Worm (Caenorhabditis elegans) whole organism, L1 larva: Measurements from ENCODE around the gene T16G12.3.

Source experiments
- C04F5.9 ChIP-seq: sonication (generic microtip); optimal IDR thresholded peaks from 2 replicates; lab custom pipeline; 2016; ENCODE audit warnings: missing genetic modification characterization, missing compliant biosample characterization
- F16B12.6 ChIP-seq: fragments of 150-350 bp; optimal IDR thresholded peaks from 2 replicates; lab custom pipeline; 2014; ENCODE audit warnings: missing biosample characterization, missing genetic modification characterization
- Y116A8C.19 ChIP-seq: sonication (generic microtip); optimal IDR thresholded peaks from 2 replicates; lab custom pipeline; 2016; ENCODE audit warnings: missing compliant biosample characterization, missing genetic modification characterization, borderline replicate concordance
- aha-1 ChIP-seq: fragments of 150-350 bp; optimal IDR thresholded peaks from 2 replicates; lab custom pipeline; 2014; ENCODE audit warnings: missing biosample characterization, missing genetic modification characterization
- alr-1 ChIP-seq: fragments of 200-800 bp; sonication (Bioruptor generic); optimal IDR thresholded peaks from 2 replicates; lab custom pipeline; 2018; ENCODE audit warnings: borderline replicate concordance, mild to moderate bottlenecking, missing genetic modification characterization, missing compliant biosample characterization
- blmp-1 ChIP-seq: fragments of 150-350 bp; optimal IDR thresholded peaks from 2 replicates; lab custom pipeline; 2014; ENCODE audit warnings: missing biosample characterization, missing genetic modification characterization
- ceh-63 ChIP-seq: fragments of 200-800 bp; sonication (Bioruptor generic); optimal IDR thresholded peaks from 2 replicates; lab custom pipeline; 2018; ENCODE audit warnings: mild to moderate bottlenecking, missing genetic modification characterization, missing compliant biosample characterization
- ceh-8 ChIP-seq: fragments of 200-800 bp; sonication (Bioruptor generic); optimal IDR thresholded peaks from 2 replicates; lab custom pipeline; 2018; ENCODE audit warnings: mild to moderate bottlenecking, missing genetic modification characterization, moderate library complexity, missing compliant biosample characterization
- ceh-88 ChIP-seq: fragments of 200-800 bp; sonication (Bioruptor generic); IDR thresholded peaks from 2 replicates; pipeline ENCODE4 v1.3.6; 2022; ENCODE audit warnings: missing genetic modification characterization, missing compliant biosample characterization
- ceh-90 ChIP-seq: sonication (generic microtip); optimal IDR thresholded peaks from 2 replicates; lab custom pipeline; 2016; ENCODE audit warnings: missing genetic modification characterization, missing compliant biosample characterization
- dsc-1 ChIP-seq: sonication (generic microtip); optimal IDR thresholded peaks from 2 replicates; lab custom pipeline; 2016; ENCODE audit warnings: mild to moderate bottlenecking, missing genetic modification characterization, missing compliant biosample characterization
- efl-1 ChIP-seq, 4 experiments: fragments of 150-350 bp; optimal IDR thresholded peaks in 3 of 4; peaks in 1 of 4; 1 replicate in 1 of 4; 2 replicates in 3 of 4; lab custom pipeline; 2014; ENCODE audit warnings: missing biosample characterization in 2 of 4, missing genetic modification characterization in 2 of 4, missing genetic modification reagents in 2 of 4
- elt-3 ChIP-seq, 6 experiments: fragments of 150-350 bp in 1 of 6; sonication (generic microtip); optimal IDR thresholded peaks; 2 replicates each; lab custom pipeline; 2017 to 2018; ENCODE audit warnings: missing biosample characterization in 6 of 6, missing genetic modification characterization in 6 of 6, inconsistent platforms in 1 of 6
- ets-5 ChIP-seq: fragments of 200-800 bp; sonication (Bioruptor generic); IDR thresholded peaks from 2 replicates; pipeline ENCODE4 v1.3.6; 2022; ENCODE audit warnings: missing genetic modification characterization, missing compliant biosample characterization
- fkh-10 ChIP-seq: sonication (generic microtip); optimal IDR thresholded peaks from 2 replicates; lab custom pipeline; 2017; ENCODE audit warnings: missing biosample characterization, missing genetic modification reagents, missing genetic modification characterization
- fkh-8 ChIP-seq: sonication (generic microtip); optimal IDR thresholded peaks from 2 replicates; lab custom pipeline; 2016; ENCODE audit warnings: mild to moderate bottlenecking, missing genetic modification characterization, missing compliant biosample characterization
- jun-1 ChIP-seq: fragments of 150-350 bp; optimal IDR thresholded peaks from 2 replicates; lab custom pipeline; 2014; ENCODE audit warnings: missing biosample characterization, missing genetic modification reagents, missing genetic modification characterization
- lin-13 ChIP-seq: fragments of 150-350 bp; optimal IDR thresholded peaks from 2 replicates; lab custom pipeline; 2014; ENCODE audit warnings: missing biosample characterization, missing genetic modification reagents, missing genetic modification characterization
- lin-14 ChIP-seq: fragments of 200-800 bp; sonication (Bioruptor generic); optimal IDR thresholded peaks from 2 replicates; lab custom pipeline; 2018; ENCODE audit warnings: mild to moderate bottlenecking, missing genetic modification characterization, moderate library complexity, missing compliant biosample characterization
- lir-3 ChIP-seq: sonication (generic microtip); optimal IDR thresholded peaks from 2 replicates; lab custom pipeline; 2016; ENCODE audit warnings: mild to moderate bottlenecking, missing genetic modification characterization, moderate library complexity, missing compliant biosample characterization; ENCODE audit not compliant: poor library complexity
- mep-1 ChIP-seq: fragments of 150-350 bp; optimal IDR thresholded peaks from 2 replicates; lab custom pipeline; 2014; ENCODE audit warnings: missing biosample characterization, missing genetic modification characterization
- nhr-11 ChIP-seq: fragments of 150-350 bp; optimal IDR thresholded peaks from 2 replicates; lab custom pipeline; 2014; ENCODE audit warnings: missing biosample characterization, missing genetic modification characterization
- nhr-12 ChIP-seq: sonication (generic microtip); optimal IDR thresholded peaks from 2 replicates; lab custom pipeline; 2017; ENCODE audit warnings: missing biosample characterization, missing genetic modification characterization
- nhr-20 ChIP-seq: sonication (generic microtip); optimal IDR thresholded peaks from 2 replicates; lab custom pipeline; 2016; ENCODE audit warnings: mild to moderate bottlenecking, missing genetic modification characterization, missing compliant biosample characterization
- nhr-237 ChIP-seq: fragments of 150-350 bp; optimal IDR thresholded peaks from 2 replicates; lab custom pipeline; 2014; ENCODE audit warnings: missing biosample characterization, missing genetic modification characterization
- nhr-47 ChIP-seq: sonication (generic microtip); optimal IDR thresholded peaks from 2 replicates; lab custom pipeline; 2016; ENCODE audit warnings: mild to moderate bottlenecking, missing genetic modification characterization, moderate library complexity, missing compliant biosample characterization
- nhr-71 ChIP-seq: sonication (generic microtip); optimal IDR thresholded peaks from 2 replicates; lab custom pipeline; 2016; ENCODE audit warnings: mild to moderate bottlenecking, missing genetic modification characterization, moderate library complexity, missing compliant biosample characterization
- nhr-76 ChIP-seq: sonication (generic microtip); optimal IDR thresholded peaks from 2 replicates; lab custom pipeline; 2017; ENCODE audit warnings: missing biosample characterization, missing genetic modification characterization
- nhr-77 ChIP-seq: fragments of 150-350 bp; optimal IDR thresholded peaks from 2 replicates; lab custom pipeline; 2014; ENCODE audit warnings: missing biosample characterization, missing genetic modification characterization
- pax-3 ChIP-seq: fragments of 200-800 bp; sonication (Bioruptor generic); optimal IDR thresholded peaks from 2 replicates; lab custom pipeline; 2018; ENCODE audit warnings: mild to moderate bottlenecking, missing genetic modification characterization, moderate library complexity, missing compliant biosample characterization
- pqm-1 ChIP-seq: sonication (generic microtip); optimal IDR thresholded peaks from 3 replicates; lab custom pipeline; 2017; ENCODE audit warnings: missing biosample characterization, missing genetic modification characterization
- snu-23 ChIP-seq: sonication (generic microtip); optimal IDR thresholded peaks from 2 replicates; lab custom pipeline; 2016; ENCODE audit warnings: missing genetic modification characterization, missing compliant biosample characterization
- sox-4 ChIP-seq: sonication (generic microtip); optimal IDR thresholded peaks from 2 replicates; lab custom pipeline; 2016; ENCODE audit warnings: missing genetic modification characterization, missing compliant biosample characterization
- swsn-7 ChIP-seq: sonication (generic microtip); optimal IDR thresholded peaks from 2 replicates; lab custom pipeline; 2016; ENCODE audit warnings: missing genetic modification characterization, missing compliant biosample characterization
- tlp-1 ChIP-seq: fragments of 150-350 bp; optimal IDR thresholded peaks from 2 replicates; lab custom pipeline; 2014; ENCODE audit warnings: missing biosample characterization, missing genetic modification characterization
- unc-130 ChIP-seq: fragments of 150-350 bp; optimal IDR thresholded peaks from 2 replicates; lab custom pipeline; 2017; ENCODE audit warnings: missing biosample characterization, missing genetic modification characterization, inconsistent platforms
- unc-86 ChIP-seq: sonication (generic microtip); optimal IDR thresholded peaks from 2 replicates; lab custom pipeline; 2016; ENCODE audit warnings: missing genetic modification characterization, missing compliant biosample characterization
- unc-98 ChIP-seq: fragments of 200-800 bp; sonication (Bioruptor generic); IDR thresholded peaks from 2 replicates; pipeline ENCODE4 v1.3.6; 2022; ENCODE audit warnings: missing genetic modification characterization, missing compliant biosample characterization
- xbp-1 ChIP-seq: sonication (generic microtip); optimal IDR thresholded peaks from 2 replicates; lab custom pipeline; 2016; ENCODE audit warnings: missing genetic modification characterization, missing compliant biosample characterization
- ztf-11 ChIP-seq, 2 experiments: sonication (generic microtip); optimal IDR thresholded peaks; 2 replicates each; lab custom pipeline; 2016 to 2017; ENCODE audit warnings: missing genetic modification characterization in 2 of 2, missing biosample characterization in 1 of 2, missing compliant biosample characterization in 1 of 2

T16G12.3 gene

DNA sequence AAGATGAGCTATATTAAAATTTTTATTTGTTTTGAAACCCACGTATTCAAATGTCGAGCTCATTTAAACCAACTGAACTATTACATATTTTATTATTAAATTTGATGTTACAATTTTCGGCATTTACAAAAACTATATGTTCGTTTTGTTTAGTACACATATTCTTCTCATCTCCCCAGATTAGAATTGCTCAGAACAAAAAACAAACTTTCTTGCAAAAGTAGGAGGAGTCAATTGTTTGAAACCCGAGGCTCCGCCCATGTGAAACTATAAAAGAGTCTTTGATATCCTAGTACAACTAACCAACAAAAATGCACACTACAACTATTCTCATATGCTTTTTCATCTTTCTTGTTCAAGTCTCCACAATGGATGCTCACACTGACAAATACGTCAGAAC, 24.4 kb upstream of the T16G12.3 start, which contains the start of gene ins-22:
ins-22 (plus strand) TSS at position 301 of the 400 bp plus-strand sequence.
- no peak for TF ChIP-seq tlp-1 (tag; lab: Kevin White, UChicago)
- TF ChIP-seq elt-3 (tag; optimal IDR thresholded peaks at IDR 0.05; lab: Kevin White, UChicago) = no peak
- TF ChIP-seq blmp-1 (tag; lab: Kevin White, UChicago) = no peak
- no peak for TF ChIP-seq efl-1 (optimal IDR thresholded peaks at IDR 0.05; lab: Kevin White, UChicago)
- TF ChIP-seq efl-1 (GFP tag; optimal IDR thresholded peaks at IDR 0.05 in 1 of 2; lab: Kevin White, UChicago) = no peak
- no peak for TF ChIP-seq ets-5 (GFP tag; lab: Robert Waterston, UW)
- no peak for TF ChIP-seq ceh-88 (GFP tag; lab: Robert Waterston, UW)
- no peak for TF ChIP-seq nhr-77 (tag; lab: Kevin White, UChicago)
- no peak for TF ChIP-seq xbp-1 (tag; lab: Kevin White, UChicago)
- no peak for TF ChIP-seq F16B12.6
- no peak for TF ChIP-seq fkh-8 (tag; lab: Kevin White, UChicago)
- TF ChIP-seq unc-130 (tag; lab: Kevin White, UChicago) = no peak
- TF ChIP-seq, all 84 proteins: peak for 0

DNA sequence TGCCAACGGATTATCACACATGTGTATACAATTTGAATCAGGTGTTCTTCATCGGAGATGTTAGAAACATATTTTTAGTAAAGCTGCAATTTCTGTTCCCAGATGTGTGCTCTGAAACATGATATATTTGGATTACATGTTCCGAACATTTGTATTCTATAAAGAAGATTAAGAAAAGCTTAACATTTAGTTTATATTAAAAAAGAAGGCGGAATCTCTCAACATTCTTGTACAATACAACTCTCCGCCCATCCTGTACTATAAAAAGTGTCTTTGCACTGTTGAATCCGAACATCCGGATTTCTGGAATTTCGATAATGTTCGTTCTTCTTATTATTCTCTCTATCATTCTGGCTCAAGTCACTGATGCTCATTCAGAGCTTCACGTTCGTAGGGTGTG, 22.5 kb upstream of the T16G12.3 start, which contains the start of gene ins-23:
ins-23 (plus strand) TSS at position 301 of the 400 bp plus-strand sequence.
- TF ChIP-seq ceh-63 (GFP tag; lab: Kevin White, UChicago) = no peak
- no peak for TF ChIP-seq unc-130 (tag; lab: Kevin White, UChicago)
- TF ChIP-seq snu-23 = no peak

DNA sequence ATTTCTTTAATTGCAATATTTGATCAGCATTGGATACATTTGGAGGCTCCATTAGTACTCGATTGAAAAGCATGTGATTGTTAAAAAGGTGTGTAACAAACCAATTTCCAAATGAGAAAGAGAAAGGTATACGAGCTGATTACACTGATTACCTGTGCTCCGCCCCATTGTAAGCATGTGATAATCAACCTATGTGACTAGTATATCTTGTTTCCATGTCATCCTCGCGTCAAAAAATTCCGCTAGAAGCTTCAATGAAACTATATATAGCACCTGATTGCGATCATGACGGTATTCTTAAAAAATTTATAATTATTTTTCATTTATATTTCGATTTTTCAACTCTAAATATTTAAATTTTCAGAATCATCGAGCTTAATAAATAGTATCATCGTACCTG, 19.9 kb upstream of the T16G12.3 start, which contains the start of gene M04D8.4:
M04D8.4 (minus strand) TSS at position 101 of the 400 bp plus-strand sequence.
- no peak for TF ChIP-seq ztf-11 (tag; optimal IDR thresholded peaks at IDR 0.05; lab: Kevin White, UChicago)
- TF ChIP-seq ceh-8 (GFP tag; lab: Kevin White, UChicago) = peak; percentile 60
- no peak for TF ChIP-seq Y116A8C.19 (tag; lab: Kevin White, UChicago)

ce11 chrIII:10033213-10033612, 17.2 kb upstream of the T16G12.3 start, which contains the start of gene M04D8.5:
Gene M04D8.5 (minus strand): TSS chrIII:10033313.
- TF ChIP-seq efl-1 (optimal IDR thresholded peaks at IDR 0.05; lab: Kevin White, UChicago) = no peak
- TF ChIP-seq efl-1 (GFP tag; optimal IDR thresholded peaks at IDR 0.05 in 1 of 2; lab: Kevin White, UChicago) = no peak
- no peak for TF ChIP-seq ets-5 (GFP tag; lab: Robert Waterston, UW)
- no peak for TF ChIP-seq nhr-237 (tag; lab: Kevin White, UChicago)
- no peak for TF ChIP-seq aha-1 (tag; lab: Kevin White, UChicago)

DNA sequence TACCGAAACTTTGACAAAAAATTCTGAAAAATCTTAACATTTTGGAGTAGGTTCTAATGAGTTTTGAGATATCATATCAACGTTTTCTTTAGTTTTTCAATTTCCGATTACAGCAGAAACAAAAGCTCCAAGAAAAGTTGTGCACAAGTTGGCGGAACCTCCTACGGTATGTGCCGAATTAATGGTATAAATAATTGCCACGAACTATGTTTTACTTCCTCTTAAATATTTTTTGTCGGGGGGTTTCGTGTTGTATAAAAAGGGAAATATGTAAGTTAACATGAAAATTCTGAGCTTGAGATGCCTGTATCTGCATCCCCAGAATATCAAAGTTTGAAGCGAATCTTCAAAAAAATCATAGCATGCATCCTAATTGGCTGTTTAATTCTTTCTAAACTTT, 16.5 kb upstream of the T16G12.3 start, which contains the start of gene M04D8.8:
M04D8.8 (plus strand) TSS at position 301 of the 400 bp plus-strand sequence.
- TF ChIP-seq unc-98 (no peak), unc-86 (tag; lab: Kevin White, UChicago) (no peak), efl-1 (optimal IDR thresholded peaks at IDR 0.05; lab: Kevin White, UChicago) (no peak), efl-1 (GFP tag; optimal IDR thresholded peaks at IDR 0.05 in 1 of 2; lab: Kevin White, UChicago) (no peak), aha-1 (tag; lab: Kevin White, UChicago) (no peak), lir-3 (tag; lab: Kevin White, UChicago) (no peak), ztf-11 (tag; optimal IDR thresholded peaks at IDR 0.05; lab: Kevin White, UChicago) (no peak), nhr-76 (tag; lab: Kevin White, UChicago) (no peak), lin-13 (no peak)

ce11 chrIII:10035783-10036182, 14.6 kb upstream of the T16G12.3 start, which contains the start of gene xbx-3:
Gene xbx-3 (plus strand): TSS chrIII:10035945.
- TF ChIP-seq nhr-12 = no peak
- TF ChIP-seq unc-130 (tag; lab: Kevin White, UChicago) = no peak
- peak; percentile 13 for TF ChIP-seq nhr-20 (tag; lab: Kevin White, UChicago)
- TF ChIP-seq lin-14 (GFP tag; lab: Kevin White, UChicago) = no peak
- TF ChIP-seq mep-1 (tag; lab: Kevin White, UChicago) = peak; percentile 20
- TF ChIP-seq nhr-11 = peak; percentile 66
- peak; percentile 29 for TF ChIP-seq pax-3
- no peak for TF ChIP-seq alr-1
- TF ChIP-seq nhr-71 (tag; lab: Kevin White, UChicago) = peak; percentile 84
- TF ChIP-seq sox-4 = peak; percentile 84
- TF ChIP-seq fkh-8 (tag; lab: Kevin White, UChicago) = peak; percentile 98
- TF ChIP-seq pqm-1 (tag; lab: Kevin White, UChicago) = no peak
- no peak for TF ChIP-seq aha-1 (tag; lab: Kevin White, UChicago)
- peak; percentile 27 for TF ChIP-seq xbp-1 (tag; lab: Kevin White, UChicago)
- TF ChIP-seq nhr-47 (tag; lab: Kevin White, UChicago) = peak; percentile 79
- TF ChIP-seq swsn-7 = peak; percentile 44
- TF ChIP-seq fkh-10 (GFP tag; lab: Kevin White, UChicago) = peak; percentile 17
- no peak for TF ChIP-seq C04F5.9 (tag; lab: Kevin White, UChicago)
- no peak for TF ChIP-seq jun-1 (tag; lab: Kevin White, UChicago)
- TF ChIP-seq ceh-90 = no peak
- TF ChIP-seq lir-3 (tag; lab: Kevin White, UChicago) = no peak
- peak; percentile 29 for TF ChIP-seq dsc-1 (tag; lab: Kevin White, UChicago)
